Fruit fly (Drosophila melanogaster) whole organism, wandering third instar larva: ENCODE data around the gene Vps60.

Experiments used
- Abd-B ChIP-seq: fragments of >200 bp; optimal IDR thresholded peaks from 2 replicates; lab custom pipeline; 2017; ENCODE audit warnings: missing biosample characterization, missing genetic modification characterization
- CG32264 ChIP-seq: fragments of 200-800 bp; sonication (Bioruptor generic); optimal IDR thresholded peaks from 2 replicates; lab custom pipeline; 2016; ENCODE audit warnings: missing biosample characterization, missing genetic modification characterization
- CG9705 ChIP-seq: fragments of 200-800 bp; sonication (Bioruptor generic); optimal IDR thresholded peaks from 2 replicates; lab custom pipeline; 2018; ENCODE audit warnings: missing biosample characterization, mild to moderate bottlenecking, missing genetic modification characterization
- CrebA ChIP-seq: fragments of 200-800 bp; sonication (Bioruptor generic); optimal IDR thresholded peaks from 2 replicates; lab custom pipeline; 2016; ENCODE audit warnings: missing biosample characterization, mild to moderate bottlenecking, missing genetic modification characterization, borderline replicate concordance
- Dfd ChIP-seq: fragments of >200 bp; optimal IDR thresholded peaks from 2 replicates; lab custom pipeline; 2017; ENCODE audit warnings: missing biosample characterization, missing genetic modification characterization
- Dif ChIP-seq: fragments of 200-275, 200-300 bp; sonication (Bioruptor generic); optimal IDR thresholded peaks from 2 replicates; lab custom pipeline; 2018; ENCODE audit warnings: missing biosample characterization, missing genetic modification characterization; ENCODE audit not compliant: partially characterized antibody
- GATAd ChIP-seq: sonication (Bioruptor generic); optimal IDR thresholded peaks from 2 replicates; lab custom pipeline; 2016; ENCODE audit warnings: missing biosample characterization, missing genetic modification characterization
- HLH106 ChIP-seq: fragments of 200-800 bp; optimal IDR thresholded peaks from 3 replicates; lab custom pipeline; 2019; ENCODE audit warnings: missing biosample characterization, mild to moderate bottlenecking, missing genetic modification characterization, moderate library complexity
- Hnf4 ChIP-seq: fragments of 200-800 bp; sonication (Bioruptor generic); optimal IDR thresholded peaks from 2 replicates; lab custom pipeline; 2016; ENCODE audit warnings: missing biosample characterization, mild to moderate bottlenecking, missing genetic modification characterization
- Hr78 ChIP-seq: fragments of >200 bp; optimal IDR thresholded peaks from 2 replicates; lab custom pipeline; 2017; ENCODE audit warnings: missing biosample characterization, missing genetic modification characterization
- Hr83 ChIP-seq: fragments of 200-300 bp; sonication (Bioruptor generic); optimal IDR thresholded peaks from 2 replicates; lab custom pipeline; 2016; ENCODE audit warnings: missing biosample characterization, mild to moderate bottlenecking, missing genetic modification characterization, moderate library complexity; ENCODE audit not compliant: poor library complexity, severe bottlenecking
- Jra ChIP-seq: sonication (Bioruptor generic); optimal IDR thresholded peaks from 2 replicates; lab custom pipeline; 2016; ENCODE audit warnings: missing biosample characterization, missing genetic modification characterization
- Mio ChIP-seq: sonication (Bioruptor generic); optimal IDR thresholded peaks from 2 replicates; lab custom pipeline; 2016; ENCODE audit warnings: missing biosample characterization, missing genetic modification characterization
- Myc ChIP-seq: fragments of >200 bp; optimal IDR thresholded peaks from 2 replicates; lab custom pipeline; 2017
- N ChIP-seq: fragments of >200 bp; optimal IDR thresholded peaks from 2 replicates; lab custom pipeline; 2018; ENCODE audit warnings: missing biosample characterization, missing external identifiers, missing genetic modification characterization
- OdsH ChIP-seq: fragments of 200-800 bp; sonication (Bioruptor generic); optimal IDR thresholded peaks from 2 replicates; lab custom pipeline; 2016; ENCODE audit warnings: missing biosample characterization, mild to moderate bottlenecking, missing genetic modification characterization
- Rel ChIP-seq, 2 experiments: fragments of 200-800 bp; sonication (Bioruptor generic) in 1 of 2; optimal IDR thresholded peaks; 2 replicates in 1 of 2; 3 replicates in 1 of 2; lab custom pipeline; 2016 to 2019; ENCODE audit warnings: mild to moderate bottlenecking in 2 of 2, missing biosample characterization in 2 of 2, missing genetic modification characterization in 2 of 2, moderate library complexity in 1 of 2
- Sp1 ChIP-seq: fragments of 200-800 bp; sonication (Bioruptor generic); optimal IDR thresholded peaks from 3 replicates; lab custom pipeline; 2019; ENCODE audit warnings: missing biosample characterization, mild to moderate bottlenecking, missing genetic modification characterization, moderate library complexity
- Vsx2 ChIP-seq: fragments of 200-300, 225-300 bp; sonication (Bioruptor generic); optimal IDR thresholded peaks from 2 replicates; lab custom pipeline; 2018; ENCODE audit warnings: missing biosample characterization, missing genetic modification characterization; ENCODE audit not compliant: partially characterized antibody
- br ChIP-seq: fragments of 200-800 bp; sonication (Bioruptor generic); optimal IDR thresholded peaks from 2 replicates; lab custom pipeline; 2016; ENCODE audit warnings: missing biosample characterization, missing genetic modification characterization
- brk ChIP-seq: fragments of 200-800 bp; sonication (Bioruptor generic); optimal IDR thresholded peaks from 2 replicates; lab custom pipeline; 2016; ENCODE audit warnings: missing biosample characterization, mild to moderate bottlenecking, missing genetic modification characterization
- dl ChIP-seq, 2 experiments: fragments of 175-275, 200-275 bp in 1 of 2; fragments of 200-275 bp in 1 of 2; sonication (Bioruptor generic); optimal IDR thresholded peaks; lab custom pipeline; 2018; ENCODE audit warnings: mild to moderate bottlenecking in 2 of 2, missing biosample characterization in 2 of 2, missing genetic modification characterization in 2 of 2, moderate library complexity in 2 of 2; ENCODE audit not compliant: partially characterized antibody in 2 of 2, insufficient read depth in 1 of 2
- dmrt93B ChIP-seq: fragments of 200-800 bp; sonication (Bioruptor generic); optimal IDR thresholded peaks from 2 replicates; lab custom pipeline; 2018; ENCODE audit warnings: missing biosample characterization, mild to moderate bottlenecking, missing genetic modification characterization
- dsf ChIP-seq: sonication (Bioruptor generic); optimal IDR thresholded peaks from 2 replicates; lab custom pipeline; 2016; ENCODE audit warnings: missing biosample characterization, missing genetic modification characterization, borderline replicate concordance
- ey ChIP-seq: fragments of 200-800 bp; sonication (Bioruptor generic); optimal IDR thresholded peaks from 2 replicates; lab custom pipeline; 2016; ENCODE audit warnings: missing biosample characterization, missing genetic modification characterization
- foxo ChIP-seq, 2 experiments: fragments of 200-800 bp; sonication (Bioruptor generic); optimal IDR thresholded peaks; 2 replicates in 1 of 2; 3 replicates in 1 of 2; lab custom pipeline; 2016 to 2017; ENCODE audit warnings: missing biosample characterization in 2 of 2, missing genetic modification characterization in 2 of 2
- fru ChIP-seq: fragments of 200-800 bp; sonication (Bioruptor generic); optimal IDR thresholded peaks from 3 replicates; lab custom pipeline; 2016; ENCODE audit warnings: missing biosample characterization, mild to moderate bottlenecking, missing genetic modification characterization
- h ChIP-seq: fragments of 200-800 bp; sonication (Bioruptor generic); optimal IDR thresholded peaks from 3 replicates; lab custom pipeline; 2016; ENCODE audit warnings: missing biosample characterization, mild to moderate bottlenecking, missing genetic modification characterization
- jim ChIP-seq: fragments of 175-275, 200-325 bp; sonication (Bioruptor generic); optimal IDR thresholded peaks from 2 replicates; lab custom pipeline; 2016; ENCODE audit warnings: missing biosample characterization, mild to moderate bottlenecking, missing genetic modification characterization
- lola ChIP-seq: fragments of >200 bp; optimal IDR thresholded peaks from 2 replicates; lab custom pipeline; 2017; ENCODE audit warnings: missing biosample characterization, missing genetic modification characterization
- pan ChIP-seq: fragments of >200 bp; optimal IDR thresholded peaks from 2 replicates; lab custom pipeline; 2017
- psq ChIP-seq: fragments of 200-800 bp; sonication (Bioruptor generic); optimal IDR thresholded peaks from 3 replicates; lab custom pipeline; 2017; ENCODE audit warnings: missing biosample characterization, mild to moderate bottlenecking, missing genetic modification characterization, moderate library complexity
- rgr ChIP-seq: fragments of 200-800 bp; sonication (Bioruptor generic); optimal IDR thresholded peaks from 3 replicates; lab custom pipeline; 2016; ENCODE audit warnings: missing biosample characterization, mild to moderate bottlenecking, missing genetic modification characterization
- sage ChIP-seq: fragments of 200-800 bp; sonication (Bioruptor generic); optimal IDR thresholded peaks from 2 replicates; lab custom pipeline; 2016; ENCODE audit warnings: missing biosample characterization, mild to moderate bottlenecking, missing genetic modification characterization
- sv ChIP-seq: fragments of 200-800 bp; sonication (Bioruptor generic); optimal IDR thresholded peaks from 3 replicates; lab custom pipeline; 2016; ENCODE audit warnings: missing biosample characterization, missing genetic modification characterization
- tai ChIP-seq: sonication (Bioruptor generic); optimal IDR thresholded peaks from 2 replicates; lab custom pipeline; 2016; ENCODE audit warnings: missing biosample characterization, missing genetic modification characterization
- usp ChIP-seq: fragments of >200 bp; optimal IDR thresholded peaks from 2 replicates; lab custom pipeline; 2017; ENCODE audit warnings: missing biosample characterization, missing genetic modification characterization
- woc ChIP-seq: sonication (Bioruptor generic); optimal IDR thresholded peaks from 2 replicates; lab custom pipeline; 2016; ENCODE audit warnings: missing biosample characterization, mild to moderate bottlenecking, missing genetic modification characterization

Gene Vps60

dm6 chr3L:17579626-17580025 lies 41.8 kb downstream of the Vps60 start:
- TF ChIP-seq h (GFP tag; lab: Kevin White, UChicago) (peak; percentile 62), Abd-B (GFP tag; lab: Kevin White, UChicago) (no peak), usp (GFP tag; lab: Kevin White, UChicago) (no peak), Rel (GFP tag; optimal IDR thresholded peaks at IDR 0.05; lab: Kevin White, UChicago) (no peak), Rel (tag; optimal IDR thresholded peaks at IDR 0.05; lab: Kevin White, UChicago) (peak; percentile 73), Vsx2 (peak; percentile 73), GATAd (GFP tag; lab: Kevin White, UChicago) (no peak), sage (no peak), brk (GFP tag; lab: Kevin White, UChicago) (no peak), tai (peak; percentile 36), CG9705 (GFP tag; lab: Kevin White, UChicago) (peak; percentile 11), Dif (GFP tag; lab: Kevin White, UChicago) (peak; percentile 42), psq (GFP tag; lab: Kevin White, UChicago) (peak; percentile 17), CrebA (GFP tag; lab: Kevin White, UChicago) (no peak), ey (GFP tag; lab: Kevin White, UChicago) (peak; percentile 26), Sp1 (GFP tag; lab: Kevin White, UChicago) (peak; percentile 11), Mio (GFP tag; lab: Kevin White, UChicago) (no peak), HLH106 (tag; lab: Kevin White, UChicago) (peak; percentile 38)

- TF ChIP-seq Abd-B (GFP tag; lab: Kevin White, UChicago), result no peak
- no peak for TF ChIP-seq pan (lab: Kevin White, UChicago)
- no peak for TF ChIP-seq Vsx2
- no peak for TF ChIP-seq psq (GFP tag; lab: Kevin White, UChicago)
- TF ChIP-seq Sp1 (GFP tag; lab: Kevin White, UChicago), result peak; percentile 42
- peak; percentile 55 for TF ChIP-seq ey (GFP tag; lab: Kevin White, UChicago)
- TF ChIP-seq fru (GFP tag; lab: Kevin White, UChicago), result peak; percentile 57
- peak; percentile 44 for TF ChIP-seq OdsH
- peak; percentile 49 for TF ChIP-seq h (GFP tag; lab: Kevin White, UChicago)
- TF ChIP-seq Hr78 (GFP tag; lab: Kevin White, UChicago), result no peak
- TF ChIP-seq tai, result peak; percentile 31
- no peak for TF ChIP-seq Dif (GFP tag; lab: Kevin White, UChicago)
- no peak for TF ChIP-seq dsf (GFP tag; lab: Kevin White, UChicago)
- peak; percentile 15 for TF ChIP-seq sage
- no peak for TF ChIP-seq CG9705 (GFP tag; lab: Kevin White, UChicago)
- no peak for TF ChIP-seq usp (GFP tag; lab: Kevin White, UChicago)
- peak; percentile 44 for TF ChIP-seq dmrt93B (GFP tag; lab: Kevin White, UChicago)
- TF ChIP-seq Hr83 (GFP tag; lab: Kevin White, UChicago), result peak; percentile 15
- TF ChIP-seq CrebA (GFP tag; lab: Kevin White, UChicago), result no peak
- no peak for TF ChIP-seq dl (GFP tag; optimal IDR thresholded peaks at IDR 0.05; lab: Kevin White, UChicago; ENCODE audit: insufficient read depth in 1 of 2, partially characterized antibody in 2 of 2)
- TF ChIP-seq HLH106 (tag; lab: Kevin White, UChicago), result peak; percentile 54
- peak in 1 of 2 experiments; percentile 59 for TF ChIP-seq foxo (GFP tag; optimal IDR thresholded peaks at IDR 0.05; lab: Kevin White, UChicago)
- no peak for TF ChIP-seq CG32264 (GFP tag; lab: Kevin White, UChicago)
- no peak for TF ChIP-seq Myc (lab: Kevin White, UChicago)
- no peak for TF ChIP-seq Jra (GFP tag; lab: Kevin White, UChicago)
- no peak for TF ChIP-seq Hnf4 (GFP tag; lab: Kevin White, UChicago)
- TF ChIP-seq sv (GFP tag; lab: Kevin White, UChicago), result no peak
- no peak for TF ChIP-seq jim
- TF ChIP-seq Dfd (GFP tag; lab: Kevin White, UChicago), result no peak
- peak; percentile 25 for TF ChIP-seq br (GFP tag; lab: Kevin White, UChicago)
- peak; percentile 47 for TF ChIP-seq rgr (GFP tag; lab: Kevin White, UChicago)
- no peak for TF ChIP-seq GATAd (GFP tag; lab: Kevin White, UChicago)
- peak; percentile 17 for TF ChIP-seq Mio (GFP tag; lab: Kevin White, UChicago)
- no peak for TF ChIP-seq Rel (GFP tag; optimal IDR thresholded peaks at IDR 0.05; lab: Kevin White, UChicago)
- no peak for TF ChIP-seq Rel (tag; optimal IDR thresholded peaks at IDR 0.05; lab: Kevin White, UChicago)
- TF ChIP-seq N (GFP tag; lab: Kevin White, UChicago), result no peak
- peak; percentile 30 for TF ChIP-seq brk (GFP tag; lab: Kevin White, UChicago)
- TF ChIP-seq lola (GFP tag; lab: Kevin White, UChicago), result no peak
- no peak for TF ChIP-seq woc (GFP tag; lab: Kevin White, UChicago)
Measured at dm6 chr3L:17579121-17579520, 42.3 kb downstream of the Vps60 start.
